Worm (Caenorhabditis elegans) whole organism, late embryonic: ENCODE data around the gene sru-12.

Experiments
- C08G9.2 ChIP-seq: sonication (generic microtip); optimal IDR thresholded peaks from 2 replicates; lab custom pipeline; 2016; ENCODE audit warnings: mild to moderate bottlenecking, missing genetic modification characterization, moderate library complexity, missing compliant biosample characterization
- ama-1 ChIP-seq: fragments of 150-350 bp; optimal IDR thresholded peaks from 2 replicates; lab custom pipeline; 2014
- ceh-18 ChIP-seq: sonication (generic microtip); optimal IDR thresholded peaks from 2 replicates; lab custom pipeline; 2016; ENCODE audit warnings: missing genetic modification characterization, missing compliant biosample characterization
- ceh-48 ChIP-seq: sonication (generic microtip); optimal IDR thresholded peaks from 2 replicates; lab custom pipeline; 2016; ENCODE audit warnings: missing genetic modification characterization, inconsistent platforms, missing compliant biosample characterization
- ceh-6 ChIP-seq: fragments of 200-800 bp; sonication (Bioruptor generic); optimal IDR thresholded peaks from 2 replicates; lab custom pipeline; 2018; ENCODE audit warnings: mild to moderate bottlenecking, missing genetic modification characterization, missing compliant biosample characterization
- ceh-9 ChIP-seq: sonication (generic microtip); optimal IDR thresholded peaks from 2 replicates; lab custom pipeline; 2016; ENCODE audit warnings: mild to moderate bottlenecking, missing genetic modification characterization, inconsistent platforms, missing compliant biosample characterization
- dve-1 ChIP-seq: sonication (generic microtip); optimal IDR thresholded peaks from 2 replicates; lab custom pipeline; 2017; ENCODE audit warnings: antibody characterized with exemption, mild to moderate bottlenecking, missing genetic modification characterization, missing compliant biosample characterization
- fkh-6 ChIP-seq: sonication (generic microtip); optimal IDR thresholded peaks from 2 replicates; lab custom pipeline; 2016; ENCODE audit warnings: missing genetic modification characterization, missing compliant biosample characterization
- nfya-1 ChIP-seq: sonication (generic microtip); optimal IDR thresholded peaks from 2 replicates; lab custom pipeline; 2017; ENCODE audit warnings: missing genetic modification characterization, mild to moderate bottlenecking, missing compliant biosample characterization, antibody characterized with exemption, moderate library complexity
- nhr-11 ChIP-seq: fragments of 150-350 bp; optimal IDR thresholded peaks from 2 replicates; lab custom pipeline; 2014; ENCODE audit warnings: missing biosample characterization, missing genetic modification characterization
- nhr-232 ChIP-seq: sonication (generic microtip); optimal IDR thresholded peaks from 2 replicates; lab custom pipeline; 2016; ENCODE audit warnings: missing genetic modification characterization, missing compliant biosample characterization
- pha-4 ChIP-seq: fragments of 150-350 bp; optimal IDR thresholded peaks from 2 replicates; lab custom pipeline; 2018; ENCODE audit warnings: missing biosample characterization, missing genetic modification reagents, missing genetic modification characterization
- rnt-1 ChIP-seq: sonication (generic microtip); optimal IDR thresholded peaks from 2 replicates; lab custom pipeline; 2016; ENCODE audit warnings: missing genetic modification characterization, missing compliant biosample characterization
- unc-42 ChIP-seq: sonication (generic microtip); optimal IDR thresholded peaks from 2 replicates; lab custom pipeline; 2016; ENCODE audit warnings: missing genotype, missing genetic modification characterization, missing compliant biosample characterization

DNA sequence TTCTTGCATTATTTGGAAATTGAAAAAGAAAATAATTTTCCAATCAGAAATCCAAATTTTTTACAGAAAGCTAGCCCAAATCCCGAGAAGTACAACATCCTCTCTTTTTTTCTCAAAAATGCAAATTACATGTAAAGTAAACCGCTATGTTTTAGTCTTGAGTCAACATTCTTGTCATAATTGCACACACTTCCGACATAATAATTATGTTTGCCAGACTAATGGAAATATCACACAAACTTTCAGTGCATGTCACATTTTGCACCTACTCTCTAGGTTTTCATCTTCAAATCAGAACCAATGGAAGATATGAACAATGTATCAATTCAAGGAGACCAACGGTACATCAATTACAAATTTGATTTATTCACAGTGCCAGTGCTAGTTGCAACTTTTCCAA is 1.6 kb downstream of the sru-12 start, which contains the start of gene sru-11:
- TF ChIP-seq nhr-232 (tag; lab: Kevin White, UChicago) (no peak), ceh-18 (tag; lab: Kevin White, UChicago) (no peak), nhr-11 (no peak), pha-4 (no peak), ama-1 (no peak), ceh-9 (no peak), rnt-1 (tag; lab: Kevin White, UChicago) (no peak), nfya-1 (no peak), unc-42 (tag; lab: Kevin White, UChicago) (no peak), C08G9.2 (tag; lab: Kevin White, UChicago) (no peak), ceh-6 (GFP tag; lab: Kevin White, UChicago) (no peak), fkh-6 (tag; lab: Kevin White, UChicago) (no peak), dve-1 (tag; lab: Kevin White, UChicago) (no peak), ceh-48 (tag; lab: Kevin White, UChicago) (no peak)
